Fruit fly (Drosophila melanogaster) whole organism, embryonic: ENCODE measurements around the gene Ssl2.
A peak's percentile ranks its signal among the peaks of the same experiment; 100 is the strongest.

Experiments
- Ada2b ChIP-seq: fragments of 200-800 bp; sonication (Bioruptor generic); IDR thresholded peaks from 2 replicates; pipeline ENCODE4 v1.3.6; 2022; ENCODE audit warnings: missing biosample characterization, missing genetic modification characterization
- Atf-2 ChIP-seq: fragments of 200-800 bp; sonication (Bioruptor generic); optimal IDR thresholded peaks from 2 replicates; lab custom pipeline; 2016; ENCODE audit warnings: missing biosample characterization, missing genetic modification characterization
- Bteb2 ChIP-seq: fragments of 200-800 bp; sonication (Bioruptor generic); optimal IDR thresholded peaks from 2 replicates; lab custom pipeline; 2016; ENCODE audit warnings: missing biosample characterization, missing genetic modification characterization
- CG10366 ChIP-seq: fragments of 200-800 bp; sonication (Bioruptor generic); IDR thresholded peaks from 2 replicates; pipeline ENCODE4 v1.3.6; 2022; ENCODE audit warnings: missing biosample characterization, missing genetic modification characterization
- CG10565 ChIP-seq: fragments of 200-800 bp; sonication (Bioruptor generic); optimal IDR thresholded peaks from 3 replicates; lab custom pipeline; 2016; ENCODE audit warnings: missing biosample characterization, mild to moderate bottlenecking, missing genetic modification characterization
- CG11085 ChIP-seq: fragments of 200-800 bp; sonication (Bioruptor generic); IDR thresholded peaks from 2 replicates; pipeline ENCODE4 v1.3.6; 2022; ENCODE audit warnings: missing biosample characterization, missing genetic modification characterization
- CG1233 ChIP-seq: fragments of 200-800 bp; sonication (Bioruptor generic); optimal IDR thresholded peaks from 4 replicates; lab custom pipeline; 2018; ENCODE audit warnings: missing biosample characterization, mild to moderate bottlenecking, missing genetic modification characterization
- CG12391 ChIP-seq: fragments of 200-800 bp; sonication (Bioruptor generic); optimal IDR thresholded peaks from 3 replicates; lab custom pipeline; 2018; ENCODE audit warnings: missing biosample characterization, mild to moderate bottlenecking, missing genetic modification characterization, moderate library complexity
- CG12659 ChIP-seq: fragments of 200-800 bp; sonication (Bioruptor generic); optimal IDR thresholded peaks from 3 replicates; lab custom pipeline; 2017; ENCODE audit warnings: mild to moderate bottlenecking, missing biosample characterization, missing genetic modification reagents, missing genetic modification characterization
- CG12769 ChIP-seq: fragments of 200-800 bp; sonication (Bioruptor generic); optimal IDR thresholded peaks from 2 replicates; lab custom pipeline; 2019; ENCODE audit warnings: missing biosample characterization, mild to moderate bottlenecking, missing genetic modification characterization, moderate library complexity
- CG13424 ChIP-seq: fragments of 200-800 bp; sonication (Bioruptor generic); optimal IDR thresholded peaks from 2 replicates; lab custom pipeline; 2019; ENCODE audit warnings: missing biosample characterization, mild to moderate bottlenecking, missing genetic modification characterization, moderate library complexity
- CG15601 ChIP-seq: fragments of 200-800 bp; sonication (Bioruptor generic); optimal IDR thresholded peaks from 3 replicates; lab custom pipeline; 2019; ENCODE audit warnings: missing biosample characterization, mild to moderate bottlenecking, missing genetic modification characterization, moderate library complexity
- CG16813 ChIP-seq: fragments of 200-800 bp; sonication (Bioruptor generic); IDR thresholded peaks from 3 replicates; pipeline ENCODE4 v1.3.6; 2022; ENCODE audit warnings: missing biosample characterization, missing genetic modification characterization; ENCODE audit not compliant: partially characterized antibody
- CG17612 ChIP-seq: fragments of 200-800 bp; sonication (Bioruptor generic); IDR thresholded peaks from 2 replicates; pipeline ENCODE4 v1.3.6; 2022; ENCODE audit warnings: missing biosample characterization, missing genetic modification characterization
- CG18599 ChIP-seq: fragments of 200-800 bp; sonication (Bioruptor generic); optimal IDR thresholded peaks from 3 replicates; lab custom pipeline; 2017; ENCODE audit warnings: missing biosample characterization, missing genetic modification characterization, mild to moderate bottlenecking, moderate library complexity, missing genetic modification reagents
- CG32772 ChIP-seq: fragments of 200-800 bp; sonication (Bioruptor generic); IDR thresholded peaks from 2 replicates; pipeline ENCODE4 v1.3.6; 2022; ENCODE audit warnings: missing biosample characterization, missing genetic modification characterization
- CG3281 ChIP-seq: fragments of 200-800 bp; sonication (Bioruptor generic); optimal IDR thresholded peaks from 3 replicates; lab custom pipeline; 2017; ENCODE audit warnings: missing biosample characterization, mild to moderate bottlenecking, missing genetic modification characterization
- CG5180 ChIP-seq: fragments of 200-800 bp; sonication (Bioruptor generic); optimal IDR thresholded peaks from 3 replicates; lab custom pipeline; 2017; ENCODE audit warnings: missing biosample characterization, missing genetic modification characterization, mild to moderate bottlenecking, moderate library complexity, missing genetic modification reagents
- CG8359 ChIP-seq: fragments of 200-800 bp; sonication (Bioruptor generic); optimal IDR thresholded peaks from 2 replicates; lab custom pipeline; 2017; ENCODE audit warnings: missing biosample characterization, mild to moderate bottlenecking, missing genetic modification characterization, borderline replicate concordance
- CG9817 ChIP-seq: fragments of 200-800 bp; sonication (Bioruptor generic); optimal IDR thresholded peaks from 2 replicates; lab custom pipeline; 2018; ENCODE audit warnings: missing biosample characterization, mild to moderate bottlenecking, missing genetic modification characterization, moderate library complexity
- Dad ChIP-seq: fragments of 200-800 bp; sonication (Bioruptor generic); optimal IDR thresholded peaks from 3 replicates; lab custom pipeline; 2016; ENCODE audit warnings: missing biosample characterization, missing genetic modification characterization
- Deaf1 ChIP-seq: fragments of 200-800 bp; optimal IDR thresholded peaks from 3 replicates; lab custom pipeline; 2019; ENCODE audit warnings: missing biosample characterization, mild to moderate bottlenecking, missing genetic modification characterization, moderate library complexity
- Dip2 ChIP-seq: fragments of 200-800 bp; sonication (Bioruptor generic); IDR thresholded peaks from 2 replicates; pipeline ENCODE4 v1.3.6; 2022; ENCODE audit warnings: missing biosample characterization, missing genetic modification characterization
- Doc2 ChIP-seq: fragments of 200-800 bp; sonication (Bioruptor generic); IDR thresholded peaks from 2 replicates; pipeline ENCODE4 v1.3.6; 2022; ENCODE audit warnings: missing biosample characterization, missing genetic modification characterization
- HLH3B ChIP-seq: fragments of 200-800 bp; sonication (Bioruptor generic); IDR thresholded peaks from 2 replicates; pipeline ENCODE4 v1.3.6; 2022; ENCODE audit warnings: missing biosample characterization, missing genetic modification characterization
- Hey ChIP-seq: fragments of 200-800 bp; sonication (Bioruptor generic); optimal IDR thresholded peaks from 3 replicates; lab custom pipeline; 2018; ENCODE audit warnings: missing biosample characterization, mild to moderate bottlenecking, missing genetic modification characterization
- Hr3 ChIP-seq: fragments of 200-800 bp; sonication (Bioruptor generic); optimal IDR thresholded peaks from 3 replicates; lab custom pipeline; 2016; ENCODE audit warnings: missing biosample characterization, missing genetic modification characterization
- Hr78 ChIP-seq, 2 experiments: fragments of 200-800 bp in 1 of 2; fragments of >200 bp in 1 of 2; sonication (Bioruptor generic) in 1 of 2; optimal IDR thresholded peaks; 2 replicates each; lab custom pipeline; 2017 to 2019; ENCODE audit warnings: missing biosample characterization in 2 of 2, missing genetic modification characterization in 2 of 2, mild to moderate bottlenecking in 1 of 2, moderate library complexity in 1 of 2
- MBD-R2 ChIP-seq: fragments of 200-800 bp; sonication (Bioruptor generic); IDR thresholded peaks from 2 replicates; pipeline ENCODE4 v1.3.6; 2022; ENCODE audit warnings: missing biosample characterization, missing genetic modification characterization
- Meics ChIP-seq: fragments of 200-800 bp; sonication (Bioruptor generic); optimal IDR thresholded peaks from 2 replicates; lab custom pipeline; 2017; ENCODE audit warnings: missing biosample characterization, mild to moderate bottlenecking, missing genetic modification characterization
- Neu2 ChIP-seq: fragments of 200-800 bp; sonication (Bioruptor generic); optimal IDR thresholded peaks from 3 replicates; lab custom pipeline; 2016; ENCODE audit warnings: missing biosample characterization, missing genetic modification characterization, borderline replicate concordance
- Ravus ChIP-seq: fragments of 200-800 bp; sonication (Bioruptor generic); IDR thresholded peaks from 2 replicates; pipeline ENCODE4 v1.3.6; 2022; ENCODE audit warnings: missing biosample characterization, missing genetic modification characterization
- Side ChIP-seq: fragments of 200-800 bp; sonication (Bioruptor generic); optimal IDR thresholded peaks from 2 replicates; lab custom pipeline; 2016; ENCODE audit warnings: missing biosample characterization, missing genetic modification characterization
- Usf ChIP-seq: fragments of 200-800 bp; sonication (Bioruptor generic); optimal IDR thresholded peaks from 2 replicates; lab custom pipeline; 2017; ENCODE audit warnings: missing genotype, missing biosample characterization, missing genetic modification characterization
- crol ChIP-seq: fragments of 200-800 bp; sonication (Bioruptor generic); IDR thresholded peaks from 2 replicates; pipeline ENCODE4 v1.3.6; 2022; ENCODE audit warnings: missing biosample characterization, missing genetic modification characterization
- dm ChIP-seq: fragments of 200-800 bp; sonication (Bioruptor generic); optimal IDR thresholded peaks from 3 replicates; lab custom pipeline; 2016; ENCODE audit warnings: missing biosample characterization, missing genetic modification characterization
- ems ChIP-seq: fragments of 200-800 bp; sonication (Bioruptor generic); optimal IDR thresholded peaks from 3 replicates; lab custom pipeline; 2016; ENCODE audit warnings: missing biosample characterization, missing genetic modification characterization
- gem ChIP-seq: fragments of 200-800 bp; sonication (Bioruptor generic); optimal IDR thresholded peaks from 2 replicates; lab custom pipeline; 2019; ENCODE audit warnings: missing biosample characterization, mild to moderate bottlenecking, missing genetic modification characterization, moderate library complexity
- hkb ChIP-seq, 2 experiments: fragments of 200-800 bp in 1 of 2; fragments of >200 bp in 1 of 2; sonication (Bioruptor generic) in 1 of 2; IDR thresholded peaks in 1 of 2; optimal IDR thresholded peaks in 1 of 2; 2 replicates each; pipeline versions ENCODE4 v1.3.6 to Lab custom; 2017 to 2022; ENCODE audit warnings: missing biosample characterization in 1 of 2, missing genetic modification characterization in 1 of 2
- jumu ChIP-seq: fragments of 200-800 bp; sonication (Bioruptor generic); optimal IDR thresholded peaks from 3 replicates; lab custom pipeline; 2016; ENCODE audit warnings: missing biosample characterization, missing genetic modification characterization
- kay ChIP-seq: fragments of 200-800 bp; sonication (Bioruptor generic); optimal IDR thresholded peaks from 2 replicates; lab custom pipeline; 2016; ENCODE audit warnings: missing biosample characterization, missing genetic modification characterization
- lov ChIP-seq, 2 experiments: fragments of 200-800 bp in 1 of 2; fragments of >200 bp in 1 of 2; sonication (Bioruptor generic) in 1 of 2; IDR thresholded peaks in 1 of 2; optimal IDR thresholded peaks in 1 of 2; 2 replicates in 1 of 2; 3 replicates in 1 of 2; pipeline versions ENCODE4 v1.3.6 to Lab custom; 2017 to 2022; ENCODE audit warnings: missing biosample characterization in 1 of 2, missing genetic modification characterization in 1 of 2
- nom ChIP-seq: fragments of 200-800 bp; sonication (Bioruptor generic); optimal IDR thresholded peaks from 2 replicates; lab custom pipeline; 2017; ENCODE audit warnings: missing biosample characterization, missing genetic modification characterization, mild to moderate bottlenecking, moderate library complexity, missing genetic modification reagents
- org-1 ChIP-seq: fragments of 200-800 bp; sonication (Bioruptor generic); optimal IDR thresholded peaks from 2 replicates; lab custom pipeline; 2017; ENCODE audit warnings: missing biosample characterization, missing genetic modification characterization
- run ChIP-seq: fragments of 200-800 bp; sonication (Bioruptor generic); optimal IDR thresholded peaks from 3 replicates; lab custom pipeline; 2018; ENCODE audit warnings: missing biosample characterization, mild to moderate bottlenecking, missing genetic modification characterization
- shn ChIP-seq: fragments of 200-800 bp; sonication (Bioruptor generic); optimal IDR thresholded peaks from 3 replicates; lab custom pipeline; 2016; ENCODE audit warnings: missing biosample characterization, missing genetic modification characterization
- ttk ChIP-seq: fragments of 200-800 bp; sonication (Bioruptor generic); IDR thresholded peaks from 2 replicates; pipeline ENCODE4 v2.1.2; 2022; ENCODE audit warnings: missing biosample characterization, missing genetic modification characterization
- vvl ChIP-seq: fragments of 200-800 bp; sonication (Bioruptor generic); IDR thresholded peaks from 2 replicates; pipeline ENCODE4 v1.3.6; 2022; ENCODE audit warnings: missing biosample characterization, missing genetic modification characterization

Gene Ssl2

dm6 chr3R:29075631-29076398, 43.4 kb upstream of the Ssl2 start (continued):
- TF ChIP-seq CG16813 (GFP tag; lab: Robert Waterston, UW) = no peak
- TF ChIP-seq Hey (tag; lab: Kevin White, UChicago) = no peak
- no peak for TF ChIP-seq ems (GFP tag; lab: Kevin White, UChicago)
- no peak for TF ChIP-seq nom (GFP tag; lab: Kevin White, UChicago)
- no peak for TF ChIP-seq crol (GFP tag; lab: Robert Waterston, UW)
- TF ChIP-seq CG8359 (GFP tag; lab: Kevin White, UChicago) = no peak
- no peak for TF ChIP-seq CG1233 (GFP tag; lab: Kevin White, UChicago)
- TF ChIP-seq ttk = 0 out of 2 replicates have a peak, but pooled peaks have one; percentile 25
- no peak for TF ChIP-seq CG10565 (GFP tag; lab: Kevin White, UChicago)
- no peak for TF ChIP-seq CG13424 (tag; lab: Kevin White, UChicago)
- TF ChIP-seq dm (GFP tag; lab: Kevin White, UChicago) = no peak
- TF ChIP-seq Meics (GFP tag; lab: Kevin White, UChicago) = peak; percentile 20
- no peak for TF ChIP-seq Ravus
- no peak for TF ChIP-seq MBD-R2 (GFP tag; lab: Robert Waterston, UW)
- TF ChIP-seq Dad = no peak
- peak; percentile 73 for TF ChIP-seq CG18599 (GFP tag; lab: Kevin White, UChicago)
- no peak for TF ChIP-seq CG9817 (tag; lab: Kevin White, UChicago)
- TF ChIP-seq CG3281 (GFP tag; lab: Kevin White, UChicago) = peak; percentile 24
- no peak for TF ChIP-seq hkb (optimal IDR thresholded peaks at IDR 0.05; lab: Kevin White, UChicago)
- TF ChIP-seq hkb (GFP tag; IDR thresholded peaks at IDR 0.05; lab: Robert Waterston, UW) = 0 out of 2 replicates have a peak, but pooled peaks have one; percentile 21
- TF ChIP-seq shn (GFP tag; lab: Kevin White, UChicago) = no peak
- no peak for TF ChIP-seq kay (GFP tag; lab: Kevin White, UChicago)
- peak; percentile 28 for TF ChIP-seq run (tag; lab: Kevin White, UChicago)
- TF ChIP-seq gem (tag; lab: Kevin White, UChicago) = peak; percentile 43
- no peak for TF ChIP-seq Atf-2
- TF ChIP-seq CG17612 (GFP tag; lab: Robert Waterston, UW) = no peak
- TF ChIP-seq Ada2b (GFP tag; lab: Robert Waterston, UW) = peak; percentile 35; the same call in 1 of the 2 replicates
- TF ChIP-seq CG5180 (GFP tag; lab: Kevin White, UChicago) = no peak
- no peak for TF ChIP-seq Hr78 (GFP tag; optimal IDR thresholded peaks at IDR 0.05; lab: Kevin White, UChicago)
- 0 out of 2 replicates have a peak, but pooled peaks have one; percentile 18 for TF ChIP-seq vvl (GFP tag; lab: Robert Waterston, UW)
- no peak for TF ChIP-seq CG15601 (tag; lab: Kevin White, UChicago)
- peak; percentile 56 for TF ChIP-seq CG12769
- no peak for TF ChIP-seq HLH3B
- no peak for TF ChIP-seq Bteb2 (GFP tag; lab: Kevin White, UChicago)
- no peak for TF ChIP-seq jumu
- no peak for TF ChIP-seq Usf (GFP tag; lab: Kevin White, UChicago)
- no peak for TF ChIP-seq Deaf1
- TF ChIP-seq CG12659 (GFP tag; lab: Kevin White, UChicago) = peak; percentile 4
- TF ChIP-seq CG11085 (GFP tag; lab: Robert Waterston, UW) = no peak
- peak; percentile 1 for TF ChIP-seq org-1
- TF ChIP-seq CG12391 (tag; lab: Kevin White, UChicago) = peak; percentile 13
- peak; percentile 40; the same call in 1 of the 2 replicates for TF ChIP-seq CG10366 (GFP tag; lab: Robert Waterston, UW)
- no peak for TF ChIP-seq lov (optimal IDR thresholded peaks at IDR 0.05; lab: Kevin White, UChicago)
- TF ChIP-seq lov (GFP tag; IDR thresholded peaks at IDR 0.05; lab: Robert Waterston, UW) = no peak
- TF ChIP-seq Doc2 = no peak
- TF ChIP-seq Dip2 (GFP tag; lab: Robert Waterston, UW) = no peak
- TF ChIP-seq Hr3 (GFP tag; lab: Kevin White, UChicago) = no peak
- TF ChIP-seq CG32772 (GFP tag; lab: Robert Waterston, UW) = no peak
- TF ChIP-seq Side = no peak
- TF ChIP-seq Neu2 (GFP tag; lab: Kevin White, UChicago) = no peak
